Fruit fly (Drosophila melanogaster) S2 (cell line): ENCODE data around the gene Ugt303B2.

Source experiments
- CG8478 ChIP-seq: fragments of >200 bp; optimal IDR thresholded peaks from 2 replicates; lab custom pipeline; 2018
- CTCF ChIP-seq, 2 experiments: fragments of >200 bp; optimal IDR thresholded peaks; 2 replicates each; lab custom pipeline; 2018

DNA sequence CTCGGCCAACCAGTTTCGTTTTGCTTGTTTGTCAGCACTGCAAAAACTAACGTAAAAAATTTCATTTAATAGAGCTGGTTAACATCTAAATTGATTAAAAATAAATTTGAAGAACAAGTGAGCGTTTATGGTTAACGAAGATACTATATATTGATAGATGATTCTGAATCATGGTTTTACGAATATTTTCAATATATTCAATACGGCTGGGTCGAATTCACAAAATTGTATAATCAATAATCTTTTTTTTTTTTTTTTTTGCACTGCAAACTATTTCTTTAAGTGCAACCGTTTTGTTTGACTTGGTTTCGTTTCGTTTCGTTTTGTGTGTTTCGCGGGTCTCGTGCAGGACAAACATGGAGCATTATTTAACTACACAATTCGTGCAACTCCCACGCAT, 33.9 kb downstream of the Ugt303B2 start:
- TF ChIP-seq CG8478 (lab: Kevin White, UChicago) (no peak), CTCF (optimal IDR thresholded peaks at IDR 0.05; lab: Kevin White, UChicago) (no peak)
